Fruit fly (Drosophila melanogaster): ENCODE data around the gene CCHa1.

CCHa1 gene

dm6 chr3R:14061049-14061987 is 35.3 kb downstream of the CCHa1 start (continued):
- TF ChIP-seq Vsx2 (GFP tag; optimal IDR thresholded peaks at IDR 0.05; ENCODE audit: partially characterized antibody) (no peak), ey (GFP tag; optimal IDR thresholded peaks at IDR 0.05) (no peak)

dm6 chr3R:14060399-14060798 is 36.2 kb downstream of the CCHa1 start:
- TF ChIP-seq rgr (GFP tag; optimal IDR thresholded peaks at IDR 0.05), result no peak
- no peak for TF ChIP-seq sage (GFP tag; optimal IDR thresholded peaks at IDR 0.05)
- no peak for TF ChIP-seq usp (GFP tag; optimal IDR thresholded peaks at IDR 0.05)
- TF ChIP-seq Rel (GFP tag; optimal IDR thresholded peaks at IDR 0.05), result no peak
- TF ChIP-seq Rel (tag; optimal IDR thresholded peaks at IDR 0.05), result no peak
- TF ChIP-seq OdsH (GFP tag; optimal IDR thresholded peaks at IDR 0.05), result no peak
- TF ChIP-seq ey (GFP tag; optimal IDR thresholded peaks at IDR 0.05), result no peak
- TF ChIP-seq pan (optimal IDR thresholded peaks at IDR 0.05), result no peak
- no peak for TF ChIP-seq Dfd (GFP tag; optimal IDR thresholded peaks at IDR 0.05)
- TF ChIP-seq Hr83 (GFP tag; optimal IDR thresholded peaks at IDR 0.05; ENCODE audit: poor library complexity, severe bottlenecking), result no peak
- no peak for TF ChIP-seq CrebA (GFP tag; optimal IDR thresholded peaks at IDR 0.05; ENCODE audit: borderline replicate concordance)
- no peak for TF ChIP-seq Myc (optimal IDR thresholded peaks at IDR 0.05)
- TF ChIP-seq Hr78 (GFP tag; optimal IDR thresholded peaks at IDR 0.05), result no peak
- TF ChIP-seq HLH106 (tag; optimal IDR thresholded peaks at IDR 0.05), result no peak
- no peak for TF ChIP-seq Mio (GFP tag; optimal IDR thresholded peaks at IDR 0.05)
- TF ChIP-seq foxo (GFP tag; optimal IDR thresholded peaks at IDR 0.05), result no peak
- no peak for TF ChIP-seq fru (GFP tag; optimal IDR thresholded peaks at IDR 0.05)

- TF ChIP-seq rgr (GFP tag; optimal IDR thresholded peaks at IDR 0.05) (no peak), N (GFP tag; optimal IDR thresholded peaks at IDR 0.05) (no peak), Sp1 (GFP tag; optimal IDR thresholded peaks at IDR 0.05) (no peak), dl (GFP tag; optimal IDR thresholded peaks at IDR 0.05; ENCODE audit: insufficient read depth in 1 of 2, partially characterized antibody in 2 of 2) (no peak), Hr78 (GFP tag; optimal IDR thresholded peaks at IDR 0.05) (no peak), OdsH (GFP tag; optimal IDR thresholded peaks at IDR 0.05) (no peak), lola (GFP tag; optimal IDR thresholded peaks at IDR 0.05) (no peak), fru (GFP tag; optimal IDR thresholded peaks at IDR 0.05) (no peak), Rel (GFP tag; optimal IDR thresholded peaks at IDR 0.05) (no peak), Rel (tag; optimal IDR thresholded peaks at IDR 0.05) (no peak), psq (GFP tag; optimal IDR thresholded peaks at IDR 0.05) (no peak), h (GFP tag; optimal IDR thresholded peaks at IDR 0.05) (no peak), woc (GFP tag; optimal IDR thresholded peaks at IDR 0.05) (no peak), Dif (GFP tag; optimal IDR thresholded peaks at IDR 0.05; ENCODE audit: partially characterized antibody) (no peak), Jra (GFP tag; optimal IDR thresholded peaks at IDR 0.05) (no peak), sv (GFP tag; optimal IDR thresholded peaks at IDR 0.05) (no peak), jim (GFP tag; optimal IDR thresholded peaks at IDR 0.05) (no peak), tai (GFP tag; optimal IDR thresholded peaks at IDR 0.05) (no peak)
Observed at dm6 chr3R:14059703-14060300, 36.8 kb downstream of the CCHa1 start.

dm6 chr3R:14058531-14059431 is 37.9 kb downstream of the CCHa1 start:
- no peak for TF ChIP-seq GATAd (GFP tag; optimal IDR thresholded peaks at IDR 0.05)
- peak; percentile 24 for TF ChIP-seq Hnf4 (GFP tag; optimal IDR thresholded peaks at IDR 0.05)
- TF ChIP-seq h (GFP tag; optimal IDR thresholded peaks at IDR 0.05), result peak; percentile 53
